Worm (Caenorhabditis elegans): Measurements from ENCODE around the gene ptr-19.

DNA sequence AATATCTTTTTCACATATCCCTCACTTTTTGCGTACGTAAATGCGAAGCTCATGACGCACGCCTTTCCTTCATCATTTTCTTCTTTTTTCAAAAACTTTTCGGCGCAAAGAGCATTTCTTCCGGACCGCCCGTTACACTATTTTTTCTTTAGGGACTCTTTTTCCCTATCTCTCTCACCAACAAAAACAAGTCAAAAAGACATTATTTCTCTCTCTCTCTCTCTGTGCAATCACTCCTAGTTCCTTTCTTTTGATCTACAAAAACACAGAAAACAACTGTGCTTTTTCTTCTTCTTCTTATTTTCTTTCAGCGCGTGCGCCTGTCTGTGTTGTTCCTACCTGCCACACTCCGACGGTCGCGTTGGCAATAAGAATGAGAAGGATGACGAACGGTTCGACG, 34.4 kb downstream of the ptr-19 start:
- TF ChIP-seq elt-3 (tag; optimal IDR thresholded peaks at IDR 0.05): no peak
- no peak for TF ChIP-seq nhr-76 (tag; optimal IDR thresholded peaks at IDR 0.05)
- TF ChIP-seq unc-62 (GFP tag; optimal IDR thresholded peaks at IDR 0.05): peak; percentile 16
- no peak for TF ChIP-seq snpc-4 (tag; optimal IDR thresholded peaks at IDR 0.05)
- no peak for TF ChIP-seq flh-1 (GFP tag; optimal IDR thresholded peaks at IDR 0.05)

Measured in whole organism, mixed stage, embryonic.